Fruit fly (Drosophila melanogaster) whole organism: ENCODE data around the gene Ids.

Experiments
- CG8478 ChIP-seq: fragments of >200 bp; optimal IDR thresholded peaks from 2 replicates; lab custom pipeline; 2018; ENCODE audit warnings: inconsistent platforms
- EcR ChIP-seq, 2 experiments: fragments of >200 bp; optimal IDR thresholded peaks; 2 replicates each; lab custom pipeline; 2017; ENCODE audit warnings: missing biosample characterization in 2 of 2, missing genetic modification characterization in 2 of 2, missing genetic modification reagents in 2 of 2
- pan ChIP-seq: fragments of >200 bp; optimal IDR thresholded peaks from 2 replicates; lab custom pipeline; 2017
- psq ChIP-seq: fragments of >200 bp; optimal IDR thresholded peaks from 2 replicates; lab custom pipeline; 2017
- usp ChIP-seq: fragments of >200 bp; optimal IDR thresholded peaks from 2 replicates; lab custom pipeline; 2017; ENCODE audit warnings: missing biosample characterization, missing genetic modification characterization, mixed read lengths

- no peak for TF ChIP-seq CG8478 (lab: Kevin White, UChicago)
- no peak for TF ChIP-seq psq (lab: Kevin White, UChicago)
- no peak for TF ChIP-seq usp (GFP tag; lab: Kevin White, UChicago)
- no peak for TF ChIP-seq pan (lab: Kevin White, UChicago)
- no peak for TF ChIP-seq EcR (GFP tag; optimal IDR thresholded peaks at IDR 0.05; lab: Kevin White, UChicago)
Measured at dm6 chr3L:3399249-3399922, 21.3 kb downstream of the Ids start.
